Worm (Caenorhabditis elegans): ENCODE data around the gene C23H5.15.

DNA sequence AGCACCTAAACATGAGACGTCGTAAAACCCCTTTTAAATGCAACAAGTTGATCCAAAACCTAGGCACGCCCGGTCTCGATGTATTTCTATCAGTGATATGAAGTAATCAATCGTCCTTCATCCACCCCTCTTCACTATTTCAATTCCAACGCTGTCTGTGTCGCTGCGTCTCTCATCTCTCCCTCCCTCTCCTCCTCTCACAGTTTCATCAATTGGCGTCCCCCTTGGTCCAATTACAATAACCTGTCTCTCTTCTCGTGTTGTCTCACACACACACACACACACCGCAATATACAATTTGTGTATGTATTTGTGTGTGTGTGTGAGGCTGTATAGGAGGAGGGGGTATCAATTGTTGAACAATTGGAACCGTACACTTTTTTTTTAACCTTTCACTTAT is 19.5 kb downstream of the C23H5.15 start:
- TF ChIP-seq K09A11.1 (tag; optimal IDR thresholded peaks at IDR 0.05; ENCODE audit: insufficient read depth) (no peak), tbx-2 (tag; optimal IDR thresholded peaks at IDR 0.05) (peak; percentile 13), eyg-1 (tag; optimal IDR thresholded peaks at IDR 0.05) (no peak), hlh-30 (tag; optimal IDR thresholded peaks at IDR 0.05; ENCODE audit: insufficient read depth) (no peak), ets-4 (tag; optimal IDR thresholded peaks at IDR 0.05) (no peak), pqm-1 (tag; optimal IDR thresholded peaks at IDR 0.05) (no peak), elt-2 (tag; optimal IDR thresholded peaks at IDR 0.05) (no peak), ceh-45 (GFP tag; IDR thresholded peaks at IDR 0.05) (no peak), ceh-14 (tag; optimal IDR thresholded peaks at IDR 0.05) (no peak)

All from whole organism, late embryonic.